Worm (Caenorhabditis elegans) whole organism, mixed stage, embryonic: ENCODE measurements around the gene srh-109.

Experiments
- blmp-1 ChIP-seq: fragments of 150-350 bp; optimal IDR thresholded peaks from 2 replicates; lab custom pipeline; 2014; ENCODE audit warnings: missing biosample characterization, missing genetic modification characterization
- elt-3 ChIP-seq: fragments of 150-350 bp; optimal IDR thresholded peaks from 2 replicates; lab custom pipeline; 2014; ENCODE audit warnings: missing biosample characterization, missing genetic modification characterization
- hlh-1 ChIP-seq: fragments of 150-350 bp; optimal IDR thresholded peaks from 2 replicates; lab custom pipeline; 2014; ENCODE audit warnings: missing biosample characterization, missing genetic modification reagents, missing genetic modification characterization
- lin-13 ChIP-seq: fragments of 150-350 bp; optimal IDR thresholded peaks from 2 replicates; lab custom pipeline; 2014; ENCODE audit warnings: missing biosample characterization, missing genetic modification characterization
- mep-1 ChIP-seq: fragments of 150-350 bp; optimal IDR thresholded peaks from 2 replicates; lab custom pipeline; 2017; ENCODE audit warnings: missing biosample characterization, missing genetic modification reagents, missing genetic modification characterization, inconsistent platforms
- nhr-237 ChIP-seq: fragments of 150-350 bp; optimal IDR thresholded peaks from 2 replicates; lab custom pipeline; 2014; ENCODE audit warnings: missing biosample characterization, missing genetic modification characterization
- sem-2 ChIP-seq: fragments of 200-800 bp; sonication (Bioruptor generic); optimal IDR thresholded peaks from 2 replicates; lab custom pipeline; 2018; ENCODE audit warnings: mild to moderate bottlenecking, missing genetic modification characterization, missing compliant biosample characterization
- tbx-8 ChIP-seq: fragments of 200-800 bp; sonication (Bioruptor generic); optimal IDR thresholded peaks from 2 replicates; lab custom pipeline; 2018; ENCODE audit warnings: mild to moderate bottlenecking, missing genetic modification characterization, moderate library complexity, missing compliant biosample characterization
- unc-62 ChIP-seq: fragments of 150-350 bp; optimal IDR thresholded peaks from 2 replicates; lab custom pipeline; 2014; ENCODE audit warnings: missing biosample characterization, missing genetic modification reagents, missing genetic modification characterization

DNA sequence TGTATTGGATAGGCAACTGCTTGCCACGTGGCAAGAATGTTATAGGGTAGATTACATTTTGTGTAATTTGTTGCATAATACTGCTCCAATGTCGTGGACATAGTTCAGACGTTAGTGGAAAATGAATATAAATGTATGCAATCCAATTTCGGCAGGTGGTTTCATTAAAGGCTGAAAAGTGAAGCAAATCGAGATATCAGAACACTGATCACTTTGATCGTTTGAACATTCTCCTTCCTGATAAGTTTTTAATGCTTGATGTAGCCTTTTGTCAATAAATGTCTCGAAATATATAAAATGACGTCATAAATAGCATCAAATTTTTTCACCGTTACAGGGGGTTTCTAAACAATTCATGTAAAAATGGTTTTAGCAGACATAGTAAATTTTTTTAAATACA lies at the start of gene srh-109:
- TF ChIP-seq mep-1 (tag; lab: Kevin White, UChicago) (no peak), blmp-1 (tag; lab: Kevin White, UChicago) (no peak), sem-2 (no peak), lin-13 (tag; lab: Kevin White, UChicago) (no peak), hlh-1 (no peak), elt-3 (tag; lab: Kevin White, UChicago) (no peak), nhr-237 (tag; lab: Kevin White, UChicago) (no peak), tbx-8 (no peak), unc-62 (no peak)
